Worm (Caenorhabditis elegans): ENCODE data around the gene txt-17.

DNA sequence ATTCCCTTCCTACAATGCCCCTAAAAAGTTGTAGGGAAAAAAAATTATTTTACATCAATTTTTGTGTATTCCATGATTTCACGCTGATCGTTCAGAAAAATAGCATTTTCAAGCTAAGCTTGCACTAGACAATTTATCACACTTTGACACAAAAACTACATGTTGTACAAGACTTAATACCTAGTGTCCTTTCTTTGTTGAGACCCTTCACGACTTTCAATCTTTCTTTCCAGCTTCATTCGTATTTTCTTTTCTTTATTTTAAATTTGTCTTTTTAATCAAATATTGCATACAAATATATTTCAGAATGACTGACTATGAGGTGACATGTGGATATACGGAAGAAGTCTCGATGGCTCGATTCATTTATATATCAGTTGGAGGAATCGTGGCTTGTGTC is 7.0 kb downstream of the txt-17 start, which contains the start of gene F20A1.2:
- TF ChIP-seq snpc-4 (tag; optimal IDR thresholded peaks at IDR 0.05), result no peak
- no peak for TF ChIP-seq unc-62 (GFP tag; optimal IDR thresholded peaks at IDR 0.05)
- no peak for TF ChIP-seq ceh-39 (tag; optimal IDR thresholded peaks at IDR 0.05)
- no peak for TF ChIP-seq elt-3 (tag; optimal IDR thresholded peaks at IDR 0.05)

All from whole organism, mixed stage, embryonic.